Worm (Caenorhabditis elegans) whole organism, young adult: ENCODE measurements around the gene Y71H2B.8.

Experiments used
- F37B4.10 ChIP-seq: fragments of 200-800 bp; sonication (Bioruptor generic); IDR thresholded peaks from 2 replicates; pipeline ENCODE4 v1.3.6; 2022; ENCODE audit warnings: missing genetic modification characterization, missing compliant biosample characterization
- F57A8.1 ChIP-seq: fragments of 200-800 bp; sonication (Bioruptor generic); optimal IDR thresholded peaks from 2 replicates; lab custom pipeline; 2018; ENCODE audit warnings: mild to moderate bottlenecking, missing genetic modification characterization, moderate library complexity, missing compliant biosample characterization
- K11D2.4 ChIP-seq: fragments of 200-800 bp; sonication (Bioruptor generic); IDR thresholded peaks from 2 replicates; pipeline ENCODE4 v1.3.6; 2022; ENCODE audit warnings: missing genetic modification reagents, missing genetic modification characterization, missing compliant biosample characterization
- ama-1 ChIP-seq, 3 experiments: fragments of 150-350 bp in 1 of 3; sonication (generic microtip) in 2 of 3; optimal IDR thresholded peaks; 2 replicates each; lab custom pipeline; 2014 to 2018; ENCODE audit warnings: missing biosample characterization in 2 of 3, missing genetic modification characterization in 2 of 3, missing genetic modification reagents in 2 of 3
- attf-6 ChIP-seq: fragments of 200-800 bp; sonication (Bioruptor generic); IDR thresholded peaks from 2 replicates; pipeline ENCODE4 v1.3.6; 2022; ENCODE audit warnings: missing genetic modification reagents, missing genetic modification characterization, missing compliant biosample characterization
- bed-2 ChIP-seq: fragments of 200-800 bp; sonication (Bioruptor generic); IDR thresholded peaks from 2 replicates; pipeline ENCODE4 v1.3.6; 2022; ENCODE audit warnings: missing genetic modification reagents, missing genetic modification characterization, missing compliant biosample characterization
- ceh-58 ChIP-seq: fragments of 200-800 bp; sonication (Bioruptor generic); IDR thresholded peaks from 2 replicates; pipeline ENCODE4 v1.3.6; 2022; ENCODE audit warnings: missing genetic modification characterization, missing compliant biosample characterization
- dpff-1 ChIP-seq: sonication (generic microtip); optimal IDR thresholded peaks from 2 replicates; lab custom pipeline; 2017; ENCODE audit warnings: mild to moderate bottlenecking, missing genetic modification characterization, missing compliant biosample characterization
- let-526 ChIP-seq: fragments of 200-800 bp; sonication (Bioruptor generic); IDR thresholded peaks from 2 replicates; pipeline ENCODE4 v1.3.6; 2022; ENCODE audit warnings: missing genetic modification reagents, missing genetic modification characterization, missing compliant biosample characterization
- mes-4 ChIP-seq: sonication (generic microtip); optimal IDR thresholded peaks from 2 replicates; lab custom pipeline; 2016; ENCODE audit warnings: missing genotype, missing genetic modification characterization, missing compliant biosample characterization
- snpc-4 ChIP-seq, 5 experiments: fragments of 150-350 bp in 1 of 5; sonication (generic microtip) in 4 of 5; optimal IDR thresholded peaks; 2 replicates each; lab custom pipeline; 2014 to 2018; ENCODE audit warnings: missing genetic modification characterization in 5 of 5, missing biosample characterization in 3 of 5, antibody characterized with exemption in 2 of 5, mild to moderate bottlenecking in 2 of 5, missing compliant biosample characterization in 2 of 5, missing genotype in 2 of 5, moderate library complexity in 2 of 5, missing genetic modification reagents in 1 of 5

- TF ChIP-seq let-526 (GFP tag; lab: Robert Waterston, UW) (no peak), ceh-58 (GFP tag; lab: Robert Waterston, UW) (no peak), ama-1 (optimal IDR thresholded peaks at IDR 0.05; lab: Kevin White, UChicago) (no peak), ama-1 (GFP tag; optimal IDR thresholded peaks at IDR 0.05; lab: Kevin White, UChicago) (no peak), dpff-1 (tag; lab: Kevin White, UChicago) (no peak), K11D2.4 (GFP tag; lab: Robert Waterston, UW) (no peak), attf-6 (GFP tag; lab: Robert Waterston, UW) (no peak), mes-4 (tag; lab: Kevin White, UChicago) (no peak), F37B4.10 (GFP tag; lab: Robert Waterston, UW) (no peak), snpc-4 (GFP tag; optimal IDR thresholded peaks at IDR 0.05; lab: Kevin White, UChicago) (no peak), snpc-4 (tag; optimal IDR thresholded peaks at IDR 0.05; lab: Kevin White, UChicago) (no peak), bed-2 (GFP tag; lab: Robert Waterston, UW) (no peak), F57A8.1 (GFP tag; lab: Kevin White, UChicago) (no peak)
Observed at ce11 chrIII:2535122-2535521, 44.0 kb upstream of the Y71H2B.8 start.
